Worm (Caenorhabditis elegans) whole organism, young adult: ENCODE results near the gene B0250.5.

ENCODE experiments used
- B0019.2 ChIP-seq: fragments of 200-800 bp; sonication (Bioruptor generic); conservative IDR thresholded peaks from 2 replicates; pipeline ENCODE4 v1.3.6; 2022; ENCODE audit warnings: missing genetic modification reagents, missing genetic modification characterization, missing compliant biosample characterization
- B0336.3 ChIP-seq: fragments of 200-800 bp; sonication (Bioruptor generic); IDR thresholded peaks from 2 replicates; pipeline ENCODE4 v1.3.6; 2022; ENCODE audit warnings: missing genetic modification characterization, missing compliant biosample characterization
- F23B12.7 ChIP-seq: sonication (generic microtip); optimal IDR thresholded peaks from 2 replicates; lab custom pipeline; 2017; ENCODE audit warnings: missing genetic modification characterization, mild to moderate bottlenecking, missing compliant biosample characterization, antibody characterized with exemption, moderate library complexity; ENCODE audit not compliant: insufficient read depth
- F39B2.1 ChIP-seq: fragments of 200-800 bp; sonication (Bioruptor generic); IDR thresholded peaks from 2 replicates; pipeline ENCODE4 v1.3.6; 2022; ENCODE audit warnings: missing genetic modification reagents, missing genetic modification characterization, missing compliant biosample characterization
- F49E8.2 ChIP-seq: sonication (generic microtip); optimal IDR thresholded peaks from 3 replicates; lab custom pipeline; 2017; ENCODE audit warnings: missing genetic modification characterization, mild to moderate bottlenecking, missing compliant biosample characterization, antibody characterized with exemption, moderate library complexity; ENCODE audit not compliant: insufficient read depth
- F55B11.4 ChIP-seq: sonication (generic microtip); optimal IDR thresholded peaks from 2 replicates; lab custom pipeline; 2016; ENCODE audit warnings: missing compliant biosample characterization, missing genetic modification characterization, borderline replicate concordance; ENCODE audit not compliant: insufficient read depth
- F57C9.4 ChIP-seq: sonication (generic microtip); optimal IDR thresholded peaks from 2 replicates; lab custom pipeline; 2017; ENCODE audit warnings: mild to moderate bottlenecking, missing genetic modification characterization, missing compliant biosample characterization
- T26A5.8 ChIP-seq: sonication (generic microtip); optimal IDR thresholded peaks from 2 replicates; lab custom pipeline; 2016; ENCODE audit warnings: missing genetic modification characterization, missing compliant biosample characterization
- Y67H2A.10 ChIP-seq: fragments of 200-800 bp; sonication (Bioruptor generic); conservative IDR thresholded peaks from 2 replicates; pipeline ENCODE4 v1.3.6; 2022; ENCODE audit warnings: missing genetic modification reagents, missing genetic modification characterization, missing compliant biosample characterization
- ZK185.1 ChIP-seq: sonication (generic microtip); optimal IDR thresholded peaks from 2 replicates; lab custom pipeline; 2016; ENCODE audit warnings: mild to moderate bottlenecking, missing genetic modification characterization, missing compliant biosample characterization; ENCODE audit not compliant: poor library complexity, severe bottlenecking
- ama-1 ChIP-seq, 3 experiments: fragments of 150-350 bp in 1 of 3; sonication (generic microtip) in 2 of 3; optimal IDR thresholded peaks; 2 replicates each; lab custom pipeline; 2014 to 2018; ENCODE audit warnings: missing biosample characterization in 2 of 3, missing genetic modification characterization in 2 of 3, missing genetic modification reagents in 2 of 3
- attf-3 ChIP-seq: fragments of 200-800 bp; sonication (Bioruptor generic); conservative IDR thresholded peaks from 2 replicates; pipeline ENCODE4 v1.3.6; 2022; ENCODE audit warnings: missing genetic modification reagents, missing genetic modification characterization, missing compliant biosample characterization
- attf-6 ChIP-seq: fragments of 200-800 bp; sonication (Bioruptor generic); IDR thresholded peaks from 2 replicates; pipeline ENCODE4 v1.3.6; 2022; ENCODE audit warnings: missing genetic modification reagents, missing genetic modification characterization, missing compliant biosample characterization
- bed-2 ChIP-seq: fragments of 200-800 bp; sonication (Bioruptor generic); IDR thresholded peaks from 2 replicates; pipeline ENCODE4 v1.3.6; 2022; ENCODE audit warnings: missing genetic modification reagents, missing genetic modification characterization, missing compliant biosample characterization
- cebp-2 ChIP-seq: fragments of 200-800 bp; sonication (Bioruptor generic); IDR thresholded peaks from 2 replicates; pipeline ENCODE4 v1.3.6; 2022; ENCODE audit warnings: missing genetic modification characterization, missing compliant biosample characterization
- ceh-58 ChIP-seq: fragments of 200-800 bp; sonication (Bioruptor generic); IDR thresholded peaks from 2 replicates; pipeline ENCODE4 v1.3.6; 2022; ENCODE audit warnings: missing genetic modification characterization, missing compliant biosample characterization
- ceh-79 ChIP-seq: sonication (generic microtip); optimal IDR thresholded peaks from 2 replicates; lab custom pipeline; 2017; ENCODE audit warnings: mild to moderate bottlenecking, missing genetic modification characterization, missing compliant biosample characterization
- die-1 ChIP-seq: sonication (generic microtip); optimal IDR thresholded peaks from 2 replicates; lab custom pipeline; 2016; ENCODE audit warnings: missing genotype, mild to moderate bottlenecking, missing genetic modification characterization, missing compliant biosample characterization
- egl-44 ChIP-seq: fragments of 200-800 bp; sonication (Bioruptor generic); IDR thresholded peaks from 2 replicates; pipeline ENCODE4 v1.3.6; 2022; ENCODE audit warnings: missing genetic modification reagents, missing genetic modification characterization, missing compliant biosample characterization
- hrde-1 ChIP-seq: sonication (generic microtip); optimal IDR thresholded peaks from 2 replicates; lab custom pipeline; 2016; ENCODE audit warnings: missing genetic modification characterization, mild to moderate bottlenecking, missing compliant biosample characterization, moderate library complexity, missing genotype, missing genetic modification reagents, borderline replicate concordance
- hsf-1 ChIP-seq: fragments of 200-800 bp; sonication (Bioruptor generic); IDR thresholded peaks from 2 replicates; pipeline ENCODE4 v1.3.6; 2022; ENCODE audit warnings: missing genetic modification reagents, missing genetic modification characterization, missing compliant biosample characterization
- lin-35 ChIP-seq, 3 experiments: fragments of 150-350 bp in 2 of 3; sonication (generic microtip) in 1 of 3; optimal IDR thresholded peaks; 2 replicates each; lab custom pipeline; 2014 to 2018; ENCODE audit warnings: missing biosample characterization in 3 of 3, missing genetic modification characterization in 3 of 3, missing genetic modification reagents in 3 of 3
- lir-1 ChIP-seq: fragments of 200-800 bp; sonication (Bioruptor generic); conservative IDR thresholded peaks from 2 replicates; pipeline ENCODE4 v1.3.6; 2022; ENCODE audit warnings: missing genetic modification reagents, missing genetic modification characterization, missing compliant biosample characterization
- lsl-1 ChIP-seq: fragments of 200-800 bp; sonication (Bioruptor generic); optimal IDR thresholded peaks from 2 replicates; lab custom pipeline; 2018; ENCODE audit warnings: mild to moderate bottlenecking, missing genetic modification characterization, moderate library complexity, missing compliant biosample characterization
- madf-10 ChIP-seq: sonication (generic microtip); optimal IDR thresholded peaks from 2 replicates; lab custom pipeline; 2016; ENCODE audit warnings: mild to moderate bottlenecking, missing genetic modification characterization, missing compliant biosample characterization
- madf-3 ChIP-seq: fragments of 200-800 bp; sonication (Bioruptor generic); IDR thresholded peaks from 2 replicates; pipeline ENCODE4 v1.3.6; 2022; ENCODE audit warnings: missing genetic modification reagents, missing genetic modification characterization, missing compliant biosample characterization
- mel-28 ChIP-seq: sonication (generic microtip); optimal IDR thresholded peaks from 2 replicates; lab custom pipeline; 2016; ENCODE audit warnings: borderline replicate concordance, mild to moderate bottlenecking, missing genetic modification characterization, missing compliant biosample characterization
- nfya-1 ChIP-seq: sonication (generic microtip); optimal IDR thresholded peaks from 2 replicates; lab custom pipeline; 2017; ENCODE audit warnings: antibody characterized with exemption, missing compliant biosample characterization, missing genetic modification characterization, borderline replicate concordance; ENCODE audit not compliant: insufficient read depth
- nfya-2 ChIP-seq: fragments of 200-800 bp; sonication (Bioruptor generic); IDR thresholded peaks from 2 replicates; pipeline ENCODE4 v1.3.6; 2022; ENCODE audit warnings: missing genetic modification reagents, missing genetic modification characterization, missing compliant biosample characterization
- nfyb-1 ChIP-seq: fragments of 200-800 bp; sonication (Bioruptor generic); IDR thresholded peaks from 2 replicates; pipeline ENCODE4 v1.3.6; 2022; ENCODE audit warnings: missing genetic modification reagents, missing genetic modification characterization, missing compliant biosample characterization
- nhr-179 ChIP-seq: sonication (generic microtip); optimal IDR thresholded peaks from 2 replicates; lab custom pipeline; 2016; ENCODE audit warnings: mild to moderate bottlenecking, missing genetic modification characterization, missing compliant biosample characterization
- nhr-80 ChIP-seq: sonication (generic microtip); optimal IDR thresholded peaks from 2 replicates; lab custom pipeline; 2016; ENCODE audit warnings: missing genetic modification characterization, missing compliant biosample characterization
- rpc-1 ChIP-seq, 2 experiments: fragments of 150-350 bp in 1 of 2; sonication (generic microtip) in 1 of 2; optimal IDR thresholded peaks; 2 replicates each; lab custom pipeline; 2014 to 2018; ENCODE audit warnings: missing biosample characterization in 1 of 2, missing genetic modification characterization in 1 of 2, missing genetic modification reagents in 1 of 2, missing genotype in 1 of 2
- snpc-3.4 ChIP-seq: sonication (generic microtip); optimal IDR thresholded peaks from 2 replicates; lab custom pipeline; 2017; ENCODE audit warnings: missing genetic modification characterization, mild to moderate bottlenecking, missing compliant biosample characterization, antibody characterized with exemption, moderate library complexity, missing genotype, missing genetic modification reagents
- snpc-4 ChIP-seq, 5 experiments: fragments of 150-350 bp in 1 of 5; sonication (generic microtip) in 4 of 5; optimal IDR thresholded peaks; 2 replicates each; lab custom pipeline; 2014 to 2018; ENCODE audit warnings: missing genetic modification characterization in 5 of 5, missing biosample characterization in 3 of 5, antibody characterized with exemption in 2 of 5, mild to moderate bottlenecking in 2 of 5, missing compliant biosample characterization in 2 of 5, missing genotype in 2 of 5, moderate library complexity in 2 of 5, missing genetic modification reagents in 1 of 5
- tbx-9 ChIP-seq: sonication (generic microtip); optimal IDR thresholded peaks from 2 replicates; lab custom pipeline; 2016; ENCODE audit warnings: borderline replicate concordance, missing genetic modification characterization, inconsistent platforms, missing compliant biosample characterization
- xnd-1 ChIP-seq: sonication (generic microtip); optimal IDR thresholded peaks from 2 replicates; lab custom pipeline; 2016; ENCODE audit warnings: missing genotype, missing genetic modification reagents, missing genetic modification characterization, missing compliant biosample characterization
- ztf-25 ChIP-seq: fragments of 200-800 bp; sonication (Bioruptor generic); IDR thresholded peaks from 2 replicates; pipeline ENCODE4 v1.3.6; 2022; ENCODE audit warnings: missing genetic modification reagents, missing genetic modification characterization, missing compliant biosample characterization
- ztf-26 ChIP-seq: sonication (generic microtip); optimal IDR thresholded peaks from 2 replicates; lab custom pipeline; 2017; ENCODE audit warnings: missing genetic modification characterization, missing compliant biosample characterization
- ztf-28 ChIP-seq: fragments of 200-800 bp; sonication (Bioruptor generic); IDR thresholded peaks from 2 replicates; pipeline ENCODE4 v1.3.6; 2022; ENCODE audit warnings: missing genetic modification reagents, missing genetic modification characterization, missing compliant biosample characterization
- ztf-3 ChIP-seq: fragments of 200-800 bp; sonication (Bioruptor generic); optimal IDR thresholded peaks from 2 replicates; lab custom pipeline; 2018; ENCODE audit warnings: mild to moderate bottlenecking, missing genetic modification characterization, missing compliant biosample characterization
- ztf-6 ChIP-seq: fragments of 200-800 bp; sonication (Bioruptor generic); IDR thresholded peaks from 2 replicates; pipeline ENCODE4 v1.3.6; 2022; ENCODE audit warnings: missing genetic modification reagents, missing genetic modification characterization, missing compliant biosample characterization

The B0250.5 gene

DNA sequence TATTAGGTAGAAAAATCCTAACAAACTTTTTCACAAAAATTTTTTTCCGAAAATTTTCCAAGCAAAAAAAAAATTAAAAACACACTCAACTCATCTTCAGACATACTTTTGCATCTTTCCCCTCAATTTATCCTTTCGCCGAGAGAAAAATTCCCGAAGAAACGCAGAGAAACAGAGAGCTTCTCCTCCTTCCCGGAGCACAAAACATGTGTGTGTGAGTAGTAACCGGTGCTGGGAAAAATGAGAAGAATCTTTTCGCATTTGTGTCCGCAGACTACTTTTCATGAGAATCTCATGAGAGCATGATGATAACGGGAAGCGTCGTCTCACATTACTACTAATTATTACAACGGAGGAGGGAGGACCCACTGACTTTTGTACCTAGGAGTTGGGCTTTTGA, 7.2 kb upstream of the B0250.5 start:
- no peak for TF ChIP-seq ceh-58
- TF ChIP-seq B0336.3 (GFP tag; lab: Robert Waterston, UW), result no peak
- no peak for TF ChIP-seq xnd-1 (tag; lab: Kevin White, UChicago)
- TF ChIP-seq F39B2.1 (GFP tag; lab: Robert Waterston, UW), result no peak
- TF ChIP-seq nhr-179 (tag; lab: Kevin White, UChicago), result no peak
- no peak for TF ChIP-seq ama-1 (optimal IDR thresholded peaks at IDR 0.05; lab: Kevin White, UChicago)
- TF ChIP-seq ama-1 (GFP tag; optimal IDR thresholded peaks at IDR 0.05; lab: Kevin White, UChicago), result no peak
- no peak for TF ChIP-seq nfya-1 (tag; lab: Kevin White, UChicago)
- TF ChIP-seq madf-10 (tag; lab: Kevin White, UChicago), result no peak
- TF ChIP-seq ceh-79 (tag; lab: Kevin White, UChicago), result no peak
- TF ChIP-seq ztf-3 (GFP tag; lab: Kevin White, UChicago), result no peak
- TF ChIP-seq ztf-28 (GFP tag; lab: Robert Waterston, UW), result no peak
- no peak for TF ChIP-seq cebp-2 (GFP tag; lab: Robert Waterston, UW)
- no peak for TF ChIP-seq nfyb-1
- no peak for TF ChIP-seq mel-28 (tag; lab: Kevin White, UChicago)
- TF ChIP-seq ztf-25 (GFP tag; lab: Robert Waterston, UW), result no peak
- no peak for TF ChIP-seq snpc-3.4 (tag; lab: Kevin White, UChicago)
- no peak for TF ChIP-seq snpc-4 (GFP tag; optimal IDR thresholded peaks at IDR 0.05; lab: Kevin White, UChicago)
- TF ChIP-seq snpc-4 (tag; optimal IDR thresholded peaks at IDR 0.05; lab: Kevin White, UChicago), result no peak
- TF ChIP-seq hrde-1 (tag; lab: Kevin White, UChicago), result no peak
- no peak for TF ChIP-seq egl-44 (GFP tag; lab: Robert Waterston, UW)
- TF ChIP-seq hsf-1 (GFP tag; lab: Robert Waterston, UW), result no peak

DNA sequence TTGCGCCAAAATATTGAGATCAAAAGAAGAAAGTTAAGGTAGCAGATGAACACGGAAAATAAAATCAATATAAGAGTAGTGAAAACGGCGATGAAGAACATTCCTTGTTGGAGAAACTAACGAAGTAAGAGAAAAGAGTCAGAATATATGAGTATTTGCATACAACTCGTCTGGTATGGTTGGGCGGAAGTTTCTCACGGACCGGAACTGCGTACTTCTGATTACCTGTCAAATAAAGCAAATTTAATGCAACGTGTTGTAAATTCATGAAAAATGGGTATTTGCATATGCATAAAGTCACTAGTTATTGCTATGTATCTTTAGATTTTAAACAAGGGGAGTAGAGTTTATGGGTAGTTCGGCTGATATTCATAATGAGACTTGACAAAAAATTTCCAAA, 4.6 kb upstream of the B0250.5 start, which contains the start of gene srbc-78:
TSS of gene srbc-78 (minus strand) at position 101 of the 400 bp plus-strand sequence.
- TF ChIP-seq die-1 (no peak), Y67H2A.10 (GFP tag; lab: Robert Waterston, UW) (no peak), F49E8.2 (no peak), rpc-1 (optimal IDR thresholded peaks at IDR 0.05; lab: Kevin White, UChicago) (no peak), rpc-1 (tag; optimal IDR thresholded peaks at IDR 0.05; lab: Kevin White, UChicago) (no peak), B0019.2 (no peak), T26A5.8 (tag; lab: Kevin White, UChicago) (no peak), ztf-25 (GFP tag; lab: Robert Waterston, UW) (no peak), nfya-2 (GFP tag; lab: Robert Waterston, UW) (no peak), B0336.3 (GFP tag; lab: Robert Waterston, UW) (no peak), lsl-1 (no peak)
- TF ChIP-seq, all 124 proteins: peak for 0

DNA sequence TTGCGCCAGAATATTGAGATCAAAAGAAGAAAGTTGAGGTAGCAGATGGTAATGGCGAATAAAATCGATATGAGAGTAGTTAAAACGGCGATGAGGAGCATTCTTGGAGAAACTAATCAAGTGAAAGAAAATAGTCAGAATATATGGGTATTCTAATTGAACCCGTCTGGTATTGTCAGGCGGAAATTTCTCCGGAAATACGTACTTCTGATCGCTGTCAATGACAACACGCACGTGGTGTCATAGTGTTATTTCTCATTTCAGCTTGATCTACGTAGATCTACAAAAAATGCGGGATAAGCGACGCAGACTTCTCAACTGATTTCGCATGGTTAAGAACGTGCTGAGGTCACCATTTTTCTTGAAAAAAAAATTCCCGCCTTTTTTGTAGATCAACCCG, 1.3 kb upstream of the B0250.5 start, which contains the start of gene srbc-79:
TSS of gene srbc-79 (minus strand) at position 101 of the 400 bp plus-strand sequence.
- TF ChIP-seq ZK185.1 (no peak), ztf-6 (no peak), snpc-4 (GFP tag; optimal IDR thresholded peaks at IDR 0.05; lab: Kevin White, UChicago) (no peak), snpc-4 (tag; optimal IDR thresholded peaks at IDR 0.05; lab: Kevin White, UChicago) (no peak), F23B12.7 (tag; lab: Kevin White, UChicago) (no peak), tbx-9 (no peak)

DNA sequence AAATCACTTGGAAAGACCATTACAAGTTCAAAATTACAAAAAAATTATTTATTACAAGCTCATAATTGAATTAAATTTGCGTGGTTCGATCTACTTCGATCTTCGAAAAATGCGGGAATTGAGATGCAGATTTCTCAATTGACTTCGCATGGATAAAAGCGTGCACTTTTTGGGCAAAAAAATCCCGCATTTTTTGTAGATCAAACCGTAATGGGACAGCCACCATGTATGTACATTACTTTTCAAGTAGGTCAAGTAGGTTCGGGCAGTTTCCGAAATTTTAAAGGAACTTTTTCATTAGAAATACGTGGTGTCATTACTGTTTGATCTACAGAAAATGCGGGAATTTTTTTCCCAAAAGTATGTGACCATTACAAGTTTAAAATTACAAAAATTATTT, 3.8 kb downstream of the B0250.5 start:
- TF ChIP-seq attf-6 (GFP tag; lab: Robert Waterston, UW) (peak; percentile 26; the same call in 1 of the 2 replicates), ztf-28 (GFP tag; lab: Robert Waterston, UW) (no peak), ceh-58 (no peak), ztf-6 (no peak), lir-1 (GFP tag; lab: Robert Waterston, UW) (peak; percentile 14; the same call in 1 of the 2 replicates), attf-3 (GFP tag; lab: Robert Waterston, UW) (no peak), nhr-80 (tag; lab: Kevin White, UChicago) (peak; percentile 61), nfya-1 (tag; lab: Kevin White, UChicago) (no peak), madf-3 (GFP tag; lab: Robert Waterston, UW) (0 out of 2 replicates have a peak, but pooled peaks have one; percentile 51), lin-35 (GFP tag; optimal IDR thresholded peaks at IDR 0.05; lab: Kevin White, UChicago) (no peak), F57C9.4 (tag; lab: Kevin White, UChicago) (peak; percentile 11), bed-2 (GFP tag; lab: Robert Waterston, UW) (no peak), ztf-26 (tag; lab: Kevin White, UChicago) (no peak), F55B11.4 (tag; lab: Kevin White, UChicago) (no peak)
